Fruit fly (Drosophila melanogaster): ENCODE results near the gene Obp99b.

- TF ChIP-seq Myc (optimal IDR thresholded peaks at IDR 0.05) (no peak), Hnf4 (GFP tag; optimal IDR thresholded peaks at IDR 0.05) (no peak), Dfd (GFP tag; optimal IDR thresholded peaks at IDR 0.05) (no peak), dsf (GFP tag; optimal IDR thresholded peaks at IDR 0.05; ENCODE audit: borderline replicate concordance) (no peak), br (GFP tag; optimal IDR thresholded peaks at IDR 0.05) (no peak), fru (GFP tag; optimal IDR thresholded peaks at IDR 0.05) (no peak), usp (GFP tag; optimal IDR thresholded peaks at IDR 0.05) (no peak), jim (GFP tag; optimal IDR thresholded peaks at IDR 0.05) (no peak)
Measured at dm6 chr3R:29758734-29759131, 42.0 kb upstream of the Obp99b start.

Measured in whole organism, wandering third instar larva.